Fruit fly (Drosophila melanogaster) whole organism, embryonic: ENCODE results near the gene CG42671.

Experiments used
- B-H1 ChIP-seq: fragments of 200-800 bp; sonication (Bioruptor generic); IDR thresholded peaks from 3 replicates; pipeline ENCODE4 v1.3.6; 2022; ENCODE audit warnings: missing biosample characterization, missing genetic modification characterization
- BtbVII ChIP-seq: fragments of 200-800 bp; sonication (Bioruptor generic); optimal IDR thresholded peaks from 3 replicates; lab custom pipeline; 2017; ENCODE audit warnings: missing biosample characterization, mild to moderate bottlenecking, missing genetic modification characterization
- CG1024 ChIP-seq: fragments of 200-800 bp; sonication (Bioruptor generic); IDR thresholded peaks from 2 replicates; pipeline ENCODE4 v1.3.6; 2022; ENCODE audit warnings: missing biosample characterization, missing genetic modification characterization
- CG12071 ChIP-seq: fragments of 200-800 bp; sonication (Bioruptor generic); optimal IDR thresholded peaks from 3 replicates; lab custom pipeline; 2018; ENCODE audit warnings: missing biosample characterization, mild to moderate bottlenecking, missing genetic modification characterization
- CG12219 ChIP-seq: fragments of 200-800 bp; sonication (Bioruptor generic); optimal IDR thresholded peaks from 3 replicates; lab custom pipeline; 2018; ENCODE audit warnings: missing biosample characterization, mild to moderate bottlenecking, missing genetic modification characterization
- CG12942 ChIP-seq: fragments of 200-800 bp; sonication (Bioruptor generic); optimal IDR thresholded peaks from 3 replicates; lab custom pipeline; 2016; ENCODE audit warnings: missing biosample characterization, missing genetic modification characterization
- CG14050 ChIP-seq: fragments of 200-800 bp; sonication (Bioruptor generic); IDR thresholded peaks from 3 replicates; pipeline ENCODE4 v1.3.6; 2022; ENCODE audit warnings: missing biosample characterization, missing genetic modification characterization
- CG14860 ChIP-seq: fragments of 200-800 bp; sonication (Bioruptor generic); IDR thresholded peaks from 3 replicates; pipeline ENCODE4 v1.3.6; 2022; ENCODE audit warnings: missing biosample characterization, missing genetic modification characterization; ENCODE audit not compliant: partially characterized antibody
- CG15011 ChIP-seq: fragments of 200-800 bp; sonication (Bioruptor generic); optimal IDR thresholded peaks from 3 replicates; lab custom pipeline; 2018; ENCODE audit warnings: missing biosample characterization, mild to moderate bottlenecking, missing genetic modification characterization
- CG1832 ChIP-seq: fragments of 200-800 bp; sonication (Bioruptor generic); optimal IDR thresholded peaks from 2 replicates; lab custom pipeline; 2017; ENCODE audit warnings: missing biosample characterization, mild to moderate bottlenecking, missing genetic modification characterization, inconsistent platforms
- CG2199 ChIP-seq: fragments of 200-800 bp; sonication (Bioruptor generic); IDR thresholded peaks from 3 replicates; pipeline ENCODE4 v1.3.6; 2022; ENCODE audit warnings: missing biosample characterization, missing genetic modification characterization
- CG2875 ChIP-seq: fragments of 200-800 bp; sonication (Bioruptor generic); optimal IDR thresholded peaks from 2 replicates; lab custom pipeline; 2017; ENCODE audit warnings: missing biosample characterization, mild to moderate bottlenecking, missing genetic modification characterization, missing genetic modification reagents
- CG30431 ChIP-seq: fragments of 200-800 bp; sonication (Bioruptor generic); optimal IDR thresholded peaks from 2 replicates; lab custom pipeline; 2017; ENCODE audit warnings: missing biosample characterization, missing genetic modification characterization
- CG6654 ChIP-seq: fragments of 200-800 bp; sonication (Bioruptor generic); optimal IDR thresholded peaks from 2 replicates; lab custom pipeline; 2017; ENCODE audit warnings: missing biosample characterization, mild to moderate bottlenecking, missing genetic modification characterization
- CG6689 ChIP-seq: fragments of 200-800 bp; sonication (Bioruptor generic); IDR thresholded peaks from 2 replicates; pipeline ENCODE4 v1.3.6; 2022; ENCODE audit warnings: missing biosample characterization, missing genetic modification characterization
- CG6765 ChIP-seq: fragments of 200-800 bp; sonication (Bioruptor generic); optimal IDR thresholded peaks from 3 replicates; lab custom pipeline; 2017; ENCODE audit warnings: missing biosample characterization, mild to moderate bottlenecking, missing genetic modification characterization
- CG6813 ChIP-seq: fragments of 200-800 bp; sonication (Bioruptor generic); optimal IDR thresholded peaks from 2 replicates; lab custom pipeline; 2017; ENCODE audit warnings: missing biosample characterization, missing genetic modification characterization, mild to moderate bottlenecking, moderate library complexity, missing genetic modification reagents
- CG6854 ChIP-seq: fragments of 200-800 bp; sonication (Bioruptor generic); optimal IDR thresholded peaks from 3 replicates; lab custom pipeline; 2017; ENCODE audit warnings: missing biosample characterization, mild to moderate bottlenecking, missing genetic modification characterization
- CG7963 ChIP-seq: fragments of 200-800 bp; sonication (Bioruptor generic); IDR thresholded peaks from 3 replicates; pipeline ENCODE4 v1.3.6; 2022; ENCODE audit warnings: missing biosample characterization, missing genetic modification characterization; ENCODE audit not compliant: partially characterized antibody
- CG8089 ChIP-seq: fragments of 200-800 bp; sonication (Bioruptor generic); optimal IDR thresholded peaks from 3 replicates; lab custom pipeline; 2016; ENCODE audit warnings: missing biosample characterization, missing genetic modification characterization
- CG8765 ChIP-seq: fragments of 200-800 bp; sonication (Bioruptor generic); IDR thresholded peaks from 2 replicates; pipeline ENCODE4 v1.3.6; 2022; ENCODE audit warnings: missing biosample characterization, missing genetic modification characterization
- CG9876 ChIP-seq: fragments of 200-800 bp; sonication (Bioruptor generic); optimal IDR thresholded peaks from 2 replicates; lab custom pipeline; 2016; ENCODE audit warnings: missing biosample characterization, missing genetic modification characterization
- D19A ChIP-seq: fragments of 200-800 bp; optimal IDR thresholded peaks from 3 replicates; lab custom pipeline; 2019; ENCODE audit warnings: missing biosample characterization, mild to moderate bottlenecking, missing genetic modification characterization, moderate library complexity
- Dbx ChIP-seq: fragments of 200-800 bp; sonication (Bioruptor generic); IDR thresholded peaks from 3 replicates; pipeline ENCODE4 v1.3.6; 2022; ENCODE audit warnings: missing biosample characterization, missing genetic modification characterization
- Dref ChIP-seq: fragments of 200-800 bp; sonication (Bioruptor generic); IDR thresholded peaks from 2 replicates; pipeline ENCODE4 v1.3.6; 2022; ENCODE audit warnings: missing biosample characterization, missing genetic modification characterization
- Drgx ChIP-seq: fragments of 200-800 bp; sonication (Bioruptor generic); IDR thresholded peaks from 2 replicates; pipeline ENCODE4 v1.3.6; 2022; ENCODE audit warnings: missing biosample characterization, missing genetic modification characterization
- Elba2 ChIP-seq: fragments of 200-800 bp; sonication (Bioruptor generic); optimal IDR thresholded peaks from 3 replicates; lab custom pipeline; 2016; ENCODE audit warnings: missing biosample characterization, missing genetic modification characterization
- Gsc ChIP-seq: fragments of 200-800 bp; sonication (Bioruptor generic); IDR thresholded peaks from 2 replicates; pipeline ENCODE4 v1.3.6; 2022; ENCODE audit warnings: missing biosample characterization, missing genetic modification characterization
- HLHmδ ChIP-seq: fragments of 200-800 bp; sonication (Bioruptor generic); optimal IDR thresholded peaks from 2 replicates; lab custom pipeline; 2018; ENCODE audit warnings: missing biosample characterization, mild to moderate bottlenecking, missing genetic modification characterization, moderate library complexity
- Hand ChIP-seq: fragments of 200-800 bp; sonication (Bioruptor generic); optimal IDR thresholded peaks from 2 replicates; lab custom pipeline; 2017; ENCODE audit warnings: mild to moderate bottlenecking, missing biosample characterization, missing genetic modification reagents, missing genetic modification characterization
- Hey ChIP-seq: fragments of 200-800 bp; sonication (Bioruptor generic); optimal IDR thresholded peaks from 3 replicates; lab custom pipeline; 2018; ENCODE audit warnings: missing biosample characterization, mild to moderate bottlenecking, missing genetic modification characterization
- MESR4 ChIP-seq: fragments of 200-800 bp; sonication (Bioruptor generic); optimal IDR thresholded peaks from 2 replicates; lab custom pipeline; 2018; ENCODE audit warnings: missing biosample characterization, mild to moderate bottlenecking, missing genetic modification characterization, moderate library complexity
- MTF-1 ChIP-seq: fragments of 200-800 bp; sonication (Bioruptor generic); optimal IDR thresholded peaks from 2 replicates; lab custom pipeline; 2018; ENCODE audit warnings: missing biosample characterization, mild to moderate bottlenecking, missing genetic modification characterization, borderline replicate concordance
- Opbp ChIP-seq: fragments of 200-800 bp; sonication (Bioruptor generic); IDR thresholded peaks from 3 replicates; pipeline ENCODE4 v1.3.6; 2022; ENCODE audit warnings: missing biosample characterization, missing genetic modification characterization; ENCODE audit not compliant: partially characterized antibody
- Scr ChIP-seq: fragments of 200-800 bp; sonication (Bioruptor generic); IDR thresholded peaks from 2 replicates; pipeline ENCODE4 v1.3.6; 2022; ENCODE audit warnings: missing biosample characterization, missing genetic modification characterization; ENCODE audit not compliant: partially characterized antibody
- Sry-δ ChIP-seq: fragments of 200-800 bp; sonication (Bioruptor generic); optimal IDR thresholded peaks from 2 replicates; lab custom pipeline; 2016; ENCODE audit warnings: missing biosample characterization, missing genetic modification characterization
- chif ChIP-seq, 2 experiments: fragments of 200-800 bp; sonication (Bioruptor generic); optimal IDR thresholded peaks; 3 replicates each; lab custom pipeline; 2016; ENCODE audit warnings: missing biosample characterization in 2 of 2, missing genetic modification characterization in 2 of 2
- dmrt99B ChIP-seq: fragments of 200-800 bp; sonication (Bioruptor generic); optimal IDR thresholded peaks from 2 replicates; lab custom pipeline; 2018; ENCODE audit warnings: missing biosample characterization, mild to moderate bottlenecking, missing genetic modification characterization, moderate library complexity
- dpn ChIP-seq, 2 experiments: fragments of 200-800 bp; sonication (Bioruptor generic); optimal IDR thresholded peaks; 3 replicates each; lab custom pipeline; 2016; ENCODE audit warnings: missing biosample characterization in 2 of 2, missing genetic modification characterization in 2 of 2
- ewg ChIP-seq: fragments of 200-800 bp; sonication (Bioruptor generic); optimal IDR thresholded peaks from 3 replicates; lab custom pipeline; 2017; ENCODE audit warnings: mild to moderate bottlenecking, missing biosample characterization, missing genetic modification reagents, missing genetic modification characterization
- fd96Cb ChIP-seq: fragments of 200-800 bp; sonication (Bioruptor generic); optimal IDR thresholded peaks from 2 replicates; lab custom pipeline; 2018; ENCODE audit warnings: missing biosample characterization, mild to moderate bottlenecking, missing genetic modification characterization, moderate library complexity
- fu2 ChIP-seq: fragments of 200-800 bp; sonication (Bioruptor generic); optimal IDR thresholded peaks from 2 replicates; lab custom pipeline; 2016; ENCODE audit warnings: missing biosample characterization, missing genetic modification characterization
- gce ChIP-seq: fragments of 200-800 bp; sonication (Bioruptor generic); IDR thresholded peaks from 3 replicates; pipeline ENCODE4 v1.3.6; 2022; ENCODE audit warnings: missing biosample characterization, missing genetic modification characterization
- gem ChIP-seq: fragments of 200-800 bp; sonication (Bioruptor generic); optimal IDR thresholded peaks from 2 replicates; lab custom pipeline; 2019; ENCODE audit warnings: missing biosample characterization, mild to moderate bottlenecking, missing genetic modification characterization, moderate library complexity
- her ChIP-seq: fragments of 200-800 bp; sonication (Bioruptor generic); optimal IDR thresholded peaks from 2 replicates; lab custom pipeline; 2016; ENCODE audit warnings: missing biosample characterization, missing genetic modification characterization
- mirr ChIP-seq: fragments of 200-800 bp; sonication (Bioruptor generic); optimal IDR thresholded peaks from 3 replicates; lab custom pipeline; 2018; ENCODE audit warnings: missing biosample characterization, mild to moderate bottlenecking, missing genetic modification characterization
- org-1 ChIP-seq: fragments of 200-800 bp; sonication (Bioruptor generic); optimal IDR thresholded peaks from 2 replicates; lab custom pipeline; 2017; ENCODE audit warnings: missing biosample characterization, missing genetic modification characterization
- p53 ChIP-seq: fragments of 200-800 bp; sonication (Bioruptor generic); optimal IDR thresholded peaks from 2 replicates; lab custom pipeline; 2016; ENCODE audit warnings: missing biosample characterization, missing genetic modification characterization
- slp2 ChIP-seq: fragments of 200-800 bp; sonication (Bioruptor generic); optimal IDR thresholded peaks from 2 replicates; lab custom pipeline; 2016; ENCODE audit warnings: missing biosample characterization, missing genetic modification characterization

CG42671 gene

dm6 chr3L:11261456-11262082 lies 47.3 kb downstream of the CG42671 start (continued):
- TF ChIP-seq MTF-1 (GFP tag; lab: Kevin White, UChicago) (peak; percentile 65), CG12942 (GFP tag; lab: Kevin White, UChicago) (peak; percentile 74), CG6813 (peak; percentile 80), Gsc (GFP tag; lab: Robert Waterston, UW) (no peak), org-1 (GFP tag; lab: Kevin White, UChicago) (peak; percentile 64), CG30431 (GFP tag; lab: Kevin White, UChicago) (peak; percentile 54), Elba2 (GFP tag; lab: Kevin White, UChicago) (peak; percentile 15), CG1024 (peak; percentile 69), CG7963 (GFP tag; lab: Robert Waterston, UW) (no peak), Drgx (GFP tag; lab: Robert Waterston, UW) (peak; percentile 84), CG6654 (GFP tag; lab: Kevin White, UChicago) (peak; percentile 46), CG12219 (GFP tag; lab: Kevin White, UChicago) (peak; percentile 59), MESR4 (GFP tag; lab: Kevin White, UChicago) (no peak), Hand (GFP tag; lab: Kevin White, UChicago) (peak; percentile 73), B-H1 (GFP tag; lab: Robert Waterston, UW) (peak; percentile 80), HLHmδ (GFP tag; lab: Kevin White, UChicago) (no peak), CG14860 (no peak), BtbVII (GFP tag; lab: Kevin White, UChicago) (peak; percentile 62), D19A (peak; percentile 92), CG8089 (GFP tag; lab: Kevin White, UChicago) (no peak), CG12071 (GFP tag; lab: Kevin White, UChicago) (peak; percentile 20), Sry-δ (no peak), dmrt99B (tag; lab: Kevin White, UChicago) (peak; percentile 95), slp2 (no peak), CG6765 (no peak), CG6689 (GFP tag; lab: Robert Waterston, UW) (peak; percentile 93), Opbp (GFP tag; lab: Robert Waterston, UW) (no peak), CG1832 (GFP tag; lab: Kevin White, UChicago) (no peak), mirr (GFP tag; lab: Kevin White, UChicago) (no peak), chif (GFP tag; optimal IDR thresholded peaks at IDR 0.05; lab: Kevin White, UChicago) (peak; percentile 23 to 24), CG6854 (peak; percentile 53), CG9876 (GFP tag; lab: Kevin White, UChicago) (no peak), Dref (GFP tag; lab: Robert Waterston, UW) (no peak), Dbx (GFP tag; lab: Robert Waterston, UW) (peak; percentile 49; the same call in 2 of the 3 replicates), fu2 (GFP tag; lab: Kevin White, UChicago) (no peak), CG2199 (GFP tag; lab: Robert Waterston, UW) (0 out of 3 replicates have a peak, but pooled peaks have one; percentile 7), Scr (GFP tag; lab: Robert Waterston, UW) (no peak), p53 (GFP tag; lab: Kevin White, UChicago) (no peak), dpn (GFP tag; optimal IDR thresholded peaks at IDR 0.05; lab: Kevin White, UChicago) (peak in 1 of 2 experiments; percentile 75), ewg (GFP tag; lab: Kevin White, UChicago) (peak; percentile 62), gce (GFP tag; lab: Robert Waterston, UW) (0 out of 3 replicates have a peak, but pooled peaks have one; percentile 59), gem (peak; percentile 95), her (GFP tag; lab: Kevin White, UChicago) (no peak), CG15011 (peak; percentile 71), CG8765 (GFP tag; lab: Robert Waterston, UW) (no peak), Hey (tag; lab: Kevin White, UChicago) (no peak), CG14050 (GFP tag; lab: Robert Waterston, UW) (peak; percentile 71), CG2875 (peak; percentile 67), fd96Cb (tag; lab: Kevin White, UChicago) (peak; percentile 94)
